4 fruit fly cellular contexts compared by ENCODE assay signal in the genomic region with DNA sequence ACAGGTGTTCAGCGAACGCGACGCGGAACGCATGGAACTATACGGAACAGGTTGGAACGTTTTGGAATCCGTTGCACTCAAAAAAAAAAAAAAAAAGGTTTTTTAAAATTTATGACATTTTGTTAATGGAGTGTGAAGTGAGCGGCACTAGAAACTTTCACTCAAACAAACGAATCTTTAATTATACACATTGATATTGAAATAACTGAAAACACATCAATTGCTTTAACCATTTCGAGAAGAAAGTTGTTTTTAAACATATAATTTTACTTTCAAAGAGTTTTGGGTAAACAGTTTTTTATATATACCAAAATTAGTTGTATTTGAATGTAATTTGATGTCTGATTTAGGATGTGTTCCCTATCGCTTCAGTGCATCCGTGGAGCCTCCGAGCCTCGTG.
A peak's percentile ranks its signal among the peaks of the same experiment; 100 is the strongest.
TF ChIP-seq lines count a peak whose summit lies in the region.

No protein-coding gene starts in this region.

- no peak for TF ChIP-seq CTCF in whole organism, embryonic (GFP tag; optimal IDR thresholded peaks at IDR 0.05; lab: Kevin White, UChicago)

TF ChIP-seq in whole organism, adult, 20 proteins besides CTCF, POLR2A, EP300 and RAD21:
- no peak for TF ChIP-seq cic (GFP tag; optimal IDR thresholded peaks at IDR 0.05; lab: Kevin White, UChicago)
- TF ChIP-seq Mnt (GFP tag; optimal IDR thresholded peaks at IDR 0.05; lab: Kevin White, UChicago): no peak
- TF ChIP-seq tj (GFP tag; optimal IDR thresholded peaks at IDR 0.05; lab: Kevin White, UChicago): no peak
- TF ChIP-seq CG7101 (tag; optimal IDR thresholded peaks at IDR 0.05; lab: Kevin White, UChicago): no peak
- peak; percentile 24 for TF ChIP-seq kay (GFP tag; lab: Kevin White, UChicago; ENCODE audit: borderline replicate concordance)
- TF ChIP-seq ovo (GFP tag; optimal IDR thresholded peaks at IDR 0.05; lab: Kevin White, UChicago): no peak
- no peak for TF ChIP-seq bab1 (GFP tag; optimal IDR thresholded peaks at IDR 0.05; lab: Kevin White, UChicago)

TF ChIP-seq in whole organism, embryonic, 481 proteins besides CTCF, POLR2A, EP300 and RAD21:
- TF ChIP-seq Drgx (GFP tag; IDR thresholded peaks at IDR 0.05; lab: Robert Waterston, UW) (peak; percentile 21; the same call in 1 of the 2 replicates), CG11504 (tag; optimal IDR thresholded peaks at IDR 0.05; lab: Kevin White, UChicago) (no peak)

TF ChIP-seq in whole organism, prepupa, 60 proteins besides CTCF, POLR2A, EP300 and RAD21 (continues in another document):
- TF ChIP-seq CG3919 (GFP tag; optimal IDR thresholded peaks at IDR 0.05; lab: Kevin White, UChicago) (no peak), CG8119 (GFP tag; IDR thresholded peaks at IDR 0.05; lab: Robert Waterston, UW) (peak; percentile 65; the same call in 2 of the 3 replicates), spab (GFP tag; optimal IDR thresholded peaks at IDR 0.05; lab: Kevin White, UChicago) (no peak), CG1621 (tag; optimal IDR thresholded peaks at IDR 0.05; lab: Kevin White, UChicago) (no peak), vri (GFP tag; optimal IDR thresholded peaks at IDR 0.05; lab: Kevin White, UChicago) (no peak), CG7368 (GFP tag; optimal IDR thresholded peaks at IDR 0.05; lab: Kevin White, UChicago) (no peak), CG9139 (GFP tag; optimal IDR thresholded peaks at IDR 0.05; lab: Kevin White, UChicago) (no peak), Sox102F (GFP tag; optimal IDR thresholded peaks at IDR 0.05; lab: Kevin White, UChicago) (no peak), net (GFP tag; optimal IDR thresholded peaks at IDR 0.05; lab: Kevin White, UChicago) (no peak), pdm3 (GFP tag; optimal IDR thresholded peaks at IDR 0.05; lab: Kevin White, UChicago) (peak; percentile 14), cyc (GFP tag; optimal IDR thresholded peaks at IDR 0.05; lab: Kevin White, UChicago) (no peak), CG6808 (GFP tag; optimal IDR thresholded peaks at IDR 0.05; lab: Kevin White, UChicago) (no peak), CG10669 (GFP tag; optimal IDR thresholded peaks at IDR 0.05; lab: Kevin White, UChicago) (no peak), Sox14 (GFP tag; optimal IDR thresholded peaks at IDR 0.05; lab: Kevin White, UChicago) (no peak), CG6276 (GFP tag; optimal IDR thresholded peaks at IDR 0.05; lab: Kevin White, UChicago) (peak; percentile 25), CG6792 (GFP tag; optimal IDR thresholded peaks at IDR 0.05; lab: Kevin White, UChicago) (peak; percentile 2), acj6 (GFP tag; optimal IDR thresholded peaks at IDR 0.05; lab: Kevin White, UChicago) (peak; percentile 10), CG34406 (GFP tag; optimal IDR thresholded peaks at IDR 0.05; lab: Kevin White, UChicago) (no peak), svp (GFP tag; lab: Kevin White, UChicago) (peak; percentile 44), Hr4 (GFP tag; optimal IDR thresholded peaks at IDR 0.05; lab: Kevin White, UChicago) (peak; percentile 77), CG11294 (GFP tag; IDR thresholded peaks at IDR 0.05; lab: Robert Waterston, UW) (no peak), CG32006 (GFP tag; optimal IDR thresholded peaks at IDR 0.05; lab: Kevin White, UChicago) (peak; percentile 82), Sox15 (GFP tag; optimal IDR thresholded peaks at IDR 0.05; lab: Kevin White, UChicago) (no peak), Hr38 (GFP tag; optimal IDR thresholded peaks at IDR 0.05; lab: Kevin White, UChicago) (no peak), CG4318 (GFP tag; optimal IDR thresholded peaks at IDR 0.05; lab: Kevin White, UChicago) (peak; percentile 65), lz (GFP tag; optimal IDR thresholded peaks at IDR 0.05; lab: Kevin White, UChicago) (peak; percentile 5), OdsH (GFP tag; optimal IDR thresholded peaks at IDR 0.05; lab: Kevin White, UChicago) (peak; percentile 32), Eip75B (GFP tag; optimal IDR thresholded peaks at IDR 0.05; lab: Kevin White, UChicago) (no peak), eg (GFP tag; IDR thresholded peaks at IDR 0.05; lab: Robert Waterston, UW) (peak; percentile 56; the same call in 2 of the 3 replicates), Eip93F (GFP tag; optimal IDR thresholded peaks at IDR 0.05; lab: Kevin White, UChicago) (no peak), CG3032 (tag; optimal IDR thresholded peaks at IDR 0.05; lab: Kevin White, UChicago) (no peak), achi (GFP tag; optimal IDR thresholded peaks at IDR 0.05; lab: Kevin White, UChicago) (peak; percentile 15), Ets21C (GFP tag; optimal IDR thresholded peaks at IDR 0.05; lab: Kevin White, UChicago) (no peak), CG15336 (GFP tag; IDR thresholded peaks at IDR 0.05; lab: Robert Waterston, UW) (peak; percentile 41), fd59A (GFP tag; optimal IDR thresholded peaks at IDR 0.05; lab: Kevin White, UChicago) (no peak), topi (GFP tag; optimal IDR thresholded peaks at IDR 0.05; lab: Kevin White, UChicago) (peak; percentile 23), Met (GFP tag; optimal IDR thresholded peaks at IDR 0.05; lab: Kevin White, UChicago) (peak; percentile 16), CG8632 (GFP tag; optimal IDR thresholded peaks at IDR 0.05; lab: Kevin White, UChicago) (no peak), CG11902 (GFP tag; optimal IDR thresholded peaks at IDR 0.05; lab: Kevin White, UChicago) (no peak), dac (GFP tag; optimal IDR thresholded peaks at IDR 0.05; lab: Kevin White, UChicago) (peak; percentile 47)

TF ChIP-seq in whole organism, pupa, 21 proteins besides CTCF, POLR2A, EP300 and RAD21:
- TF ChIP-seq Pif1B (GFP tag; optimal IDR thresholded peaks at IDR 0.05; lab: Kevin White, UChicago): no peak
- peak; percentile 50 for TF ChIP-seq CG8301 (tag; optimal IDR thresholded peaks at IDR 0.05; lab: Kevin White, UChicago)
- peak; percentile 62 for TF ChIP-seq CG14655 (GFP tag; optimal IDR thresholded peaks at IDR 0.05; lab: Kevin White, UChicago)
- no peak for TF ChIP-seq fd96Ca (GFP tag; IDR thresholded peaks at IDR 0.05; lab: Robert Waterston, UW)
- peak; percentile 1 for TF ChIP-seq Pif1A (GFP tag; optimal IDR thresholded peaks at IDR 0.05; lab: Kevin White, UChicago)
TF ChIP-seq in whole organism, pupa: peak in this region for 3.
